Worm (Caenorhabditis elegans): ENCODE results near the gene sdz-20.

The sdz-20 gene

ce11 chrIII:13383159-13383558 is 49.3 kb downstream of the sdz-20 start:
- TF ChIP-seq F49E8.2 (tag; optimal IDR thresholded peaks at IDR 0.05; ENCODE audit: insufficient read depth) (no peak), hmg-20 (GFP tag; IDR thresholded peaks at IDR 0.05) (no peak), let-607 (tag; optimal IDR thresholded peaks at IDR 0.05) (no peak), F57A8.1 (GFP tag; optimal IDR thresholded peaks at IDR 0.05) (no peak), F37B4.10 (GFP tag; IDR thresholded peaks at IDR 0.05) (no peak), ceh-100 (GFP tag; IDR thresholded peaks at IDR 0.05) (no peak), ztf-22 (GFP tag; optimal IDR thresholded peaks at IDR 0.05) (no peak), mel-28 (tag; optimal IDR thresholded peaks at IDR 0.05; ENCODE audit: borderline replicate concordance) (no peak), ama-1 (optimal IDR thresholded peaks at IDR 0.05) (no peak), ama-1 (GFP tag; optimal IDR thresholded peaks at IDR 0.05) (no peak), F55B11.4 (tag; optimal IDR thresholded peaks at IDR 0.05; ENCODE audit: borderline replicate concordance, insufficient read depth) (no peak), nhr-80 (tag; optimal IDR thresholded peaks at IDR 0.05) (no peak), nfya-1 (tag; optimal IDR thresholded peaks at IDR 0.05; ENCODE audit: borderline replicate concordance, insufficient read depth) (no peak), hrde-1 (tag; optimal IDR thresholded peaks at IDR 0.05; ENCODE audit: borderline replicate concordance) (no peak), T07F8.4 (tag; optimal IDR thresholded peaks at IDR 0.05) (no peak), snpc-1.1 (tag; optimal IDR thresholded peaks at IDR 0.05; ENCODE audit: insufficient read depth) (no peak), madf-10 (tag; optimal IDR thresholded peaks at IDR 0.05) (no peak), F23B12.7 (tag; optimal IDR thresholded peaks at IDR 0.05; ENCODE audit: insufficient read depth) (no peak), K11D2.4 (GFP tag; IDR thresholded peaks at IDR 0.05) (no peak), C06A6.2 (GFP tag; conservative IDR thresholded peaks at IDR 0.05) (no peak)

ce11 chrIII:13385850-13386249 is 52.0 kb downstream of the sdz-20 start, which contains the start of gene T03F6.4:
Gene T03F6.4, plus strand, starts transcription at chrIII:13386150.
- TF ChIP-seq dpff-1 (tag; optimal IDR thresholded peaks at IDR 0.05): no peak
- no peak for TF ChIP-seq aptf-2 (GFP tag; conservative IDR thresholded peaks at IDR 0.05)
- no peak for TF ChIP-seq F22D6.2 (tag; optimal IDR thresholded peaks at IDR 0.05)
- TF ChIP-seq B0035.1 (tag; optimal IDR thresholded peaks at IDR 0.05): no peak
- no peak for TF ChIP-seq hmg-1.2 (GFP tag; IDR thresholded peaks at IDR 0.05)
- no peak for TF ChIP-seq ceh-27 (GFP tag; optimal IDR thresholded peaks at IDR 0.05)
- TF ChIP-seq attf-6 (GFP tag; IDR thresholded peaks at IDR 0.05): no peak
- TF ChIP-seq nhr-179 (tag; optimal IDR thresholded peaks at IDR 0.05): no peak
- no peak for TF ChIP-seq egrh-3 (GFP tag; IDR thresholded peaks at IDR 0.05)
- no peak for TF ChIP-seq madf-10 (tag; optimal IDR thresholded peaks at IDR 0.05)
- TF ChIP-seq nhr-90 (tag; optimal IDR thresholded peaks at IDR 0.05): no peak
- TF ChIP-seq mes-4 (tag; optimal IDR thresholded peaks at IDR 0.05): no peak
- TF ChIP-seq gei-17 (GFP tag; optimal IDR thresholded peaks at IDR 0.05): no peak

Data from whole organism, young adult.